Worm (Caenorhabditis elegans) whole organism, late embryonic: Measurements from ENCODE around the gene ZK418.5.

Experiments used
- C08G9.2 ChIP-seq: sonication (generic microtip); optimal IDR thresholded peaks from 2 replicates; lab custom pipeline; 2016; ENCODE audit warnings: mild to moderate bottlenecking, missing genetic modification characterization, moderate library complexity, missing compliant biosample characterization
- C38D4.7 ChIP-seq: fragments of 200-800 bp; sonication (Bioruptor generic); optimal IDR thresholded peaks from 2 replicates; lab custom pipeline; 2018; ENCODE audit warnings: mild to moderate bottlenecking, missing genetic modification characterization, moderate library complexity, missing compliant biosample characterization
- F13H6.1 ChIP-seq: sonication (generic microtip); optimal IDR thresholded peaks from 2 replicates; lab custom pipeline; 2016; ENCODE audit warnings: missing genetic modification characterization, missing compliant biosample characterization
- K09A11.1 ChIP-seq: sonication (generic microtip); optimal IDR thresholded peaks from 2 replicates; lab custom pipeline; 2017; ENCODE audit warnings: antibody characterized with exemption, mild to moderate bottlenecking, missing genetic modification characterization, missing compliant biosample characterization; ENCODE audit not compliant: insufficient read depth
- Y22D7AL.16 ChIP-seq: sonication (generic microtip); optimal IDR thresholded peaks from 2 replicates; lab custom pipeline; 2016; ENCODE audit warnings: missing genetic modification characterization, missing compliant biosample characterization
- ahr-1 ChIP-seq: sonication (generic microtip); optimal IDR thresholded peaks from 2 replicates; lab custom pipeline; 2016; ENCODE audit warnings: missing genetic modification characterization, missing compliant biosample characterization
- ama-1 ChIP-seq: fragments of 150-350 bp; optimal IDR thresholded peaks from 2 replicates; lab custom pipeline; 2014
- ceh-18 ChIP-seq: sonication (generic microtip); optimal IDR thresholded peaks from 2 replicates; lab custom pipeline; 2016; ENCODE audit warnings: missing genetic modification characterization, missing compliant biosample characterization
- ceh-22 ChIP-seq: sonication (generic microtip); optimal IDR thresholded peaks from 2 replicates; lab custom pipeline; 2017; ENCODE audit warnings: missing biosample characterization, missing genetic modification characterization
- ceh-31 ChIP-seq: sonication (generic microtip); optimal IDR thresholded peaks from 2 replicates; lab custom pipeline; 2016; ENCODE audit warnings: missing genetic modification characterization, missing compliant biosample characterization
- ceh-6 ChIP-seq: fragments of 200-800 bp; sonication (Bioruptor generic); optimal IDR thresholded peaks from 2 replicates; lab custom pipeline; 2018; ENCODE audit warnings: mild to moderate bottlenecking, missing genetic modification characterization, missing compliant biosample characterization
- ceh-9 ChIP-seq: sonication (generic microtip); optimal IDR thresholded peaks from 2 replicates; lab custom pipeline; 2016; ENCODE audit warnings: mild to moderate bottlenecking, missing genetic modification characterization, inconsistent platforms, missing compliant biosample characterization
- che-1 ChIP-seq: sonication (generic microtip); optimal IDR thresholded peaks from 2 replicates; lab custom pipeline; 2016; ENCODE audit warnings: mild to moderate bottlenecking, missing genetic modification characterization, missing compliant biosample characterization
- dmd-4 ChIP-seq: sonication (generic microtip); optimal IDR thresholded peaks from 2 replicates; lab custom pipeline; 2016; ENCODE audit warnings: borderline replicate concordance, missing genetic modification characterization, missing compliant biosample characterization
- dve-1 ChIP-seq: sonication (generic microtip); optimal IDR thresholded peaks from 2 replicates; lab custom pipeline; 2017; ENCODE audit warnings: antibody characterized with exemption, mild to moderate bottlenecking, missing genetic modification characterization, missing compliant biosample characterization
- elt-2 ChIP-seq: sonication (generic microtip); optimal IDR thresholded peaks from 2 replicates; lab custom pipeline; 2016; ENCODE audit warnings: missing genetic modification reagents, missing genetic modification characterization, missing compliant biosample characterization
- elt-4 ChIP-seq: sonication (generic microtip); optimal IDR thresholded peaks from 2 replicates; lab custom pipeline; 2016; ENCODE audit warnings: missing genetic modification characterization, missing compliant biosample characterization
- gmeb-2 ChIP-seq: sonication (generic microtip); optimal IDR thresholded peaks from 2 replicates; lab custom pipeline; 2016; ENCODE audit warnings: missing genetic modification characterization, inconsistent platforms, missing compliant biosample characterization
- hlh-15 ChIP-seq: sonication (generic microtip); optimal IDR thresholded peaks from 2 replicates; lab custom pipeline; 2016; ENCODE audit warnings: missing genetic modification characterization, missing compliant biosample characterization
- hlh-30 ChIP-seq: sonication (generic microtip); optimal IDR thresholded peaks from 2 replicates; lab custom pipeline; 2017; ENCODE audit warnings: antibody characterized with exemption, missing genetic modification characterization, missing compliant biosample characterization; ENCODE audit not compliant: insufficient read depth
- hlh-6 ChIP-seq: sonication (generic microtip); optimal IDR thresholded peaks from 2 replicates; lab custom pipeline; 2016; ENCODE audit warnings: missing genotype, missing genetic modification characterization, missing compliant biosample characterization
- hlh-8 ChIP-seq: sonication (generic microtip); optimal IDR thresholded peaks from 2 replicates; lab custom pipeline; 2016; ENCODE audit warnings: missing genotype, missing genetic modification characterization, missing compliant biosample characterization
- lin-11 ChIP-seq: fragments of 200-800 bp; sonication (Bioruptor generic); optimal IDR thresholded peaks from 2 replicates; lab custom pipeline; 2018; ENCODE audit warnings: mild to moderate bottlenecking, missing genetic modification characterization, missing compliant biosample characterization
- nfya-1 ChIP-seq: sonication (generic microtip); optimal IDR thresholded peaks from 2 replicates; lab custom pipeline; 2017; ENCODE audit warnings: missing genetic modification characterization, mild to moderate bottlenecking, missing compliant biosample characterization, antibody characterized with exemption, moderate library complexity
- nhr-11 ChIP-seq: fragments of 150-350 bp; optimal IDR thresholded peaks from 2 replicates; lab custom pipeline; 2014; ENCODE audit warnings: missing biosample characterization, missing genetic modification characterization
- nhr-232 ChIP-seq: sonication (generic microtip); optimal IDR thresholded peaks from 2 replicates; lab custom pipeline; 2016; ENCODE audit warnings: missing genetic modification characterization, missing compliant biosample characterization
- npax-4 ChIP-seq: sonication (generic microtip); optimal IDR thresholded peaks from 2 replicates; lab custom pipeline; 2016; ENCODE audit warnings: missing genetic modification characterization, missing compliant biosample characterization
- pat-9 ChIP-seq: fragments of 200-800 bp; sonication (Bioruptor generic); optimal IDR thresholded peaks from 2 replicates; lab custom pipeline; 2018; ENCODE audit warnings: mild to moderate bottlenecking, missing genetic modification characterization, moderate library complexity, missing compliant biosample characterization
- pha-2 ChIP-seq: sonication (generic microtip); optimal IDR thresholded peaks from 2 replicates; lab custom pipeline; 2017; ENCODE audit warnings: mild to moderate bottlenecking, missing genetic modification characterization, missing compliant biosample characterization
- pqm-1 ChIP-seq: sonication (generic microtip); optimal IDR thresholded peaks from 2 replicates; lab custom pipeline; 2016; ENCODE audit warnings: missing genetic modification characterization, missing compliant biosample characterization
- ref-2 ChIP-seq: sonication (generic microtip); optimal IDR thresholded peaks from 2 replicates; lab custom pipeline; 2016; ENCODE audit warnings: missing genetic modification characterization, missing compliant biosample characterization
- sdc-2 ChIP-seq: sonication (generic microtip); optimal IDR thresholded peaks from 2 replicates; lab custom pipeline; 2016; ENCODE audit warnings: missing genotype, missing genetic modification characterization, missing compliant biosample characterization
- sox-4 ChIP-seq: sonication (generic microtip); optimal IDR thresholded peaks from 2 replicates; lab custom pipeline; 2017; ENCODE audit warnings: mild to moderate bottlenecking, missing genetic modification characterization, inconsistent platforms, missing compliant biosample characterization
- syd-9 ChIP-seq: sonication (generic microtip); optimal IDR thresholded peaks from 2 replicates; lab custom pipeline; 2016; ENCODE audit warnings: mild to moderate bottlenecking, missing genetic modification characterization, moderate library complexity, missing compliant biosample characterization
- tbx-2 ChIP-seq: sonication (generic microtip); optimal IDR thresholded peaks from 2 replicates; lab custom pipeline; 2016; ENCODE audit warnings: missing genetic modification characterization, missing compliant biosample characterization
- ttx-3 ChIP-seq: sonication (generic microtip); optimal IDR thresholded peaks from 2 replicates; lab custom pipeline; 2016; ENCODE audit warnings: missing genetic modification reagents, missing genetic modification characterization, missing compliant biosample characterization
- unc-3 ChIP-seq, 2 experiments: fragments of 200-800 bp in 1 of 2; sonication (Bioruptor generic) in 1 of 2; sonication (generic microtip) in 1 of 2; conservative IDR thresholded peaks in 1 of 2; optimal IDR thresholded peaks in 1 of 2; 2 replicates each; pipeline versions ENCODE4 v1.3.6 to Lab custom; 2016 to 2022; ENCODE audit warnings: missing compliant biosample characterization in 2 of 2, missing genetic modification characterization in 2 of 2, missing genetic modification reagents in 1 of 2
- unc-55 ChIP-seq: sonication (generic microtip); optimal IDR thresholded peaks from 2 replicates; lab custom pipeline; 2017; ENCODE audit warnings: missing biosample characterization, missing genetic modification reagents, missing genetic modification characterization
- unc-86 ChIP-seq: sonication (generic microtip); optimal IDR thresholded peaks from 2 replicates; lab custom pipeline; 2016; ENCODE audit warnings: missing genetic modification characterization, missing compliant biosample characterization
- ztf-16 ChIP-seq: sonication (generic microtip); optimal IDR thresholded peaks from 2 replicates; lab custom pipeline; 2017; ENCODE audit warnings: missing genetic modification characterization, missing compliant biosample characterization

ZK418.5 gene

DNA sequence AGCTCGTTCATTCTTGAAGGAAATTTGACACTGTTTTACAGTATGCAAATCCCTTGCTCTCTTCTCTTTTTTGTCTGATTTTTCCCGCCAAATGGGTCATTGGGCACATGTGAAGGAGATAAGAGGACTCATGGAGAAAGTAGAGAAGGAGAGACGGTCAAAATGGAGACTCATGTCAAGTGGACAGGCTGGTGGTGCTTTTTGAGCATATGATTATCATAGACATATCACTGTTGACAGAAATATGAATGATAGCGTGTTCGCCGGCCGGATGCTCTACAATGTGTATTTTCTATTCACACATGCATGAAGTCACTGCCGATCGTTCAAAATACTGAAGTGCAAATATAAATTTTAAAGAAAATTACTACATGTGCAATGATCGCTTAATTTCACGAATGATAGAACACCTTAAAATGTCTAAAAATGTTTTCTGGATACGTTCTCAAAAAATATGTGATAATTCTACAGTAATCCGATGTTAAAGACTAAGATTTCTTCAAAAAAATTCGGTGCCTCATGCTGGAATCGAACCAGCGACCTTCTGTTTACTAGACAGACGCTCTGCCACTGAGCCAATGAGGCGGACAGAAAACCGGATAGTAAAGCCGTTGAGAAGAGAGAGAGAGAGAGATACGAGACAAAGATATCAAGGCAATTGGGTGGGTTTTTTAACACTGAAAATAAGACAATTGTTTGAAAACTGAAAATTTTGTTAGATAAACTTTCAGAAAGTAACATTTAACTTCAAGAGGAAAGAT, 43.4 kb downstream of the ZK418.5 start:
- peak; percentile 10 for TF ChIP-seq F13H6.1
- no peak for TF ChIP-seq unc-55 (GFP tag; lab: Kevin White, UChicago)
- peak; percentile 12 for TF ChIP-seq ceh-18 (tag; lab: Kevin White, UChicago)
- no peak for TF ChIP-seq unc-3 (GFP tag; conservative IDR thresholded peaks at IDR 0.05; lab: Robert Waterston, UW)
- peak; percentile 9 for TF ChIP-seq unc-3 (tag; optimal IDR thresholded peaks at IDR 0.05; lab: Kevin White, UChicago)
- no peak for TF ChIP-seq ceh-9
- TF ChIP-seq pha-2: peak; percentile 39
- TF ChIP-seq che-1 (tag; lab: Kevin White, UChicago): peak; percentile 41
- peak; percentile 50 for TF ChIP-seq gmeb-2 (tag; lab: Kevin White, UChicago)
- peak; percentile 25 for TF ChIP-seq syd-9 (tag; lab: Kevin White, UChicago)
- no peak for TF ChIP-seq K09A11.1 (tag; lab: Kevin White, UChicago)
- peak; percentile 49 for TF ChIP-seq C38D4.7 (GFP tag; lab: Kevin White, UChicago)
- TF ChIP-seq sox-4 (tag; lab: Kevin White, UChicago): peak; percentile 34
- TF ChIP-seq pat-9: peak; percentile 33
- TF ChIP-seq nhr-232 (tag; lab: Kevin White, UChicago): peak; percentile 35
- peak; percentile 45 for TF ChIP-seq dve-1 (tag; lab: Kevin White, UChicago)
- peak; percentile 6 for TF ChIP-seq tbx-2 (tag; lab: Kevin White, UChicago)
- TF ChIP-seq hlh-30: no peak
- peak; percentile 12 for TF ChIP-seq ref-2 (tag; lab: Kevin White, UChicago)
- peak; percentile 23 for TF ChIP-seq Y22D7AL.16 (tag; lab: Kevin White, UChicago)
- TF ChIP-seq nfya-1: peak; percentile 38
- TF ChIP-seq hlh-15 (tag; lab: Kevin White, UChicago): peak; percentile 3
- peak; percentile 4 for TF ChIP-seq unc-86 (tag; lab: Kevin White, UChicago)
- peak; percentile 8 for TF ChIP-seq elt-2 (tag; lab: Kevin White, UChicago)
- no peak for TF ChIP-seq C08G9.2 (tag; lab: Kevin White, UChicago)
- TF ChIP-seq ztf-16 (tag; lab: Kevin White, UChicago): peak; percentile 24
- TF ChIP-seq sdc-2 (tag; lab: Kevin White, UChicago): no peak
- TF ChIP-seq hlh-6 (tag; lab: Kevin White, UChicago): peak; percentile 75
- TF ChIP-seq ama-1: no peak
- TF ChIP-seq npax-4 (tag; lab: Kevin White, UChicago): peak; percentile 13
- TF ChIP-seq ahr-1 (tag; lab: Kevin White, UChicago): peak; percentile 17
- peak; percentile 42 for TF ChIP-seq lin-11 (tag; lab: Kevin White, UChicago)
- peak; percentile 55 for TF ChIP-seq ttx-3 (tag; lab: Kevin White, UChicago)
- TF ChIP-seq ceh-6 (GFP tag; lab: Kevin White, UChicago): peak; percentile 55

DNA sequence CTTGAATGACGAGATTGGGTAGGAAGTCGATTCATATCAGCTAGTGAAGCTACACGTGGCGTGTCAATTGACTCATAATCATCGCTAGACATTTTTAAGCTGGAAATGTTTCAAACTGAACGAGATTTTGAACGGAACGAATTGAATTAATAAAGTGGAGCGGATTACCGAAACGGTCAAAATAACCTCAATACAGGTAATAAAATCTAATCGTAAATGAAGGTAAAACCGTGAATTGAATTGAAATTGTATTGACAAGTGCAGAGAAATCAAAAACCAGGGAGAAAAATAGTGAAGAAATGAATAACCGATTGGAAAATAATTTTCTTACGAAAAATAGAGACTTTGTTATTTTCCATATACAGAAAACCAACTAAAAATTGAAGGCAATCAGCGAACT, 44.5 kb downstream of the ZK418.5 start, which contains the start of gene cyk-1:
cyk-1 (minus strand) TSS at position 101 of the 400 bp plus-strand sequence.
- TF ChIP-seq C38D4.7 (GFP tag; lab: Kevin White, UChicago) (no peak), K09A11.1 (tag; lab: Kevin White, UChicago) (no peak), unc-86 (tag; lab: Kevin White, UChicago) (no peak), ceh-22 (tag; lab: Kevin White, UChicago) (no peak), pat-9 (no peak), Y22D7AL.16 (tag; lab: Kevin White, UChicago) (no peak), pqm-1 (tag; lab: Kevin White, UChicago) (no peak), dve-1 (tag; lab: Kevin White, UChicago) (no peak), sox-4 (tag; lab: Kevin White, UChicago) (no peak), ceh-18 (tag; lab: Kevin White, UChicago) (no peak), nhr-11 (tag; lab: Kevin White, UChicago) (no peak), hlh-30 (no peak), hlh-8 (tag; lab: Kevin White, UChicago) (no peak), elt-2 (tag; lab: Kevin White, UChicago) (no peak), dmd-4 (tag; lab: Kevin White, UChicago) (no peak), ceh-31 (tag; lab: Kevin White, UChicago) (no peak), elt-4 (no peak)
- TF ChIP-seq, all 69 proteins: peak for 0
